Worm (Caenorhabditis elegans): ENCODE measurements around the gene R10H10.7.

DNA sequence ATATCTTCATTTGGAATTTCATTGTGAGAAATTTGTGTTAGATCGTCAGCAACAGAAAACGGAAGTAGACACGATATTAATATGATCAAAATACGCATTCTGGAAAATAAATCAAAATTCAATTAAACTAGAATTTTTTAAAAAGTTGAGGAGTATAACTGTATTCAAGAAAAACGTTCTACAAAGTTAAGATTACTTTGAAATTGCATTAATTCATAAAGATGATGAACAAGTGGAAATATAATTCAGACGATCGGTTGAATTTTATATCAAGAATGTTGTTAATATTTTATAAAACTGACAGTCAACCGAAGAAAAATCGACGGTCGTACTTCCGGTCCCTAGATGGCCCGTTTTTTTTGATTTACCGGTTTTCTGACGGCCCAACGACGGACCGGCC is 39.3 kb upstream of the R10H10.7 start, which contains the start of gene F01D4.8:
- TF ChIP-seq ztf-11 (tag; optimal IDR thresholded peaks at IDR 0.05), result no peak
- no peak for TF ChIP-seq nhr-76 (tag; optimal IDR thresholded peaks at IDR 0.05)
- TF ChIP-seq lsy-2 (tag; optimal IDR thresholded peaks at IDR 0.05), result no peak
- no peak for TF ChIP-seq fos-1 (tag; optimal IDR thresholded peaks at IDR 0.05)
- no peak for TF ChIP-seq lin-13 (GFP tag; optimal IDR thresholded peaks at IDR 0.05)
- TF ChIP-seq nhr-11 (tag; optimal IDR thresholded peaks at IDR 0.05), result no peak
- no peak for TF ChIP-seq nhr-28 (tag; optimal IDR thresholded peaks at IDR 0.05)
